Worm (Caenorhabditis elegans) whole organism, L2 larva: ENCODE measurements around the gene tsg-101.

Experiments used
- ZK546.5 ChIP-seq: sonication (generic microtip); optimal IDR thresholded peaks from 2 replicates; lab custom pipeline; 2017; ENCODE audit warnings: missing biosample characterization, missing genetic modification characterization
- blmp-1 ChIP-seq: sonication (generic microtip); optimal IDR thresholded peaks from 2 replicates; lab custom pipeline; 2017; ENCODE audit warnings: missing genetic modification characterization, mild to moderate bottlenecking, missing compliant biosample characterization, antibody characterized with exemption, moderate library complexity; ENCODE audit not compliant: insufficient read depth
- dmd-4 ChIP-seq: sonication (generic microtip); optimal IDR thresholded peaks from 2 replicates; lab custom pipeline; 2017; ENCODE audit warnings: missing biosample characterization, missing genetic modification characterization
- elt-3 ChIP-seq: sonication (generic microtip); optimal IDR thresholded peaks from 2 replicates; lab custom pipeline; 2017; ENCODE audit warnings: missing biosample characterization, missing genetic modification characterization
- mab-5 ChIP-seq: fragments of 150-350 bp; optimal IDR thresholded peaks from 2 replicates; lab custom pipeline; 2014; ENCODE audit warnings: missing biosample characterization, missing genetic modification characterization
- nhr-237 ChIP-seq: fragments of 150-350 bp; optimal IDR thresholded peaks from 2 replicates; lab custom pipeline; 2014; ENCODE audit warnings: missing biosample characterization, missing genetic modification characterization
- nhr-77 ChIP-seq: fragments of 150-350 bp; optimal IDR thresholded peaks from 2 replicates; lab custom pipeline; 2014; ENCODE audit warnings: missing biosample characterization, missing genetic modification characterization
- snpc-4 ChIP-seq: fragments of 150-350 bp; optimal IDR thresholded peaks from 2 replicates; lab custom pipeline; 2014; ENCODE audit warnings: missing biosample characterization, missing genetic modification characterization
- ztf-11 ChIP-seq: sonication (generic microtip); optimal IDR thresholded peaks from 2 replicates; lab custom pipeline; 2017; ENCODE audit warnings: missing biosample characterization, missing genetic modification characterization

DNA sequence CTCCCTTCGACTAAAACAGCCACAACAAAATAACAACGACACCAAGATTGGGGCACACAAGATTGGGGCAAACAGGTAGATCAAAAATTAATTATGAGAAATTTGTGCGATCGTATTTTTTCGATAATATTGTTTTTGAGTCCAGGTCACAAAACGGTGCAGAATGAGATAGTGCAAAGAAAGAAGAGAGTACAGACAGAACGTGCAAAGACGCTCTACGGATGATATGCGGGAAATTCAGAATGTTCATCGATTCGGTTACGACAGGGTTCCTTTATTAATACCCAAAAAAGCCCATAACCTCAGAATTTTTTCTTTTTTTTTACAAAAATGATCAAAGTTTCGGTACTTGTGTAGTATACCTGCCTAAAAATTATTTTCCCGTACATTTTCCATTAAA lies 24.9 kb upstream of the tsg-101 start:
- TF ChIP-seq elt-3 = no peak
- TF ChIP-seq nhr-77 (tag; lab: Kevin White, UChicago) = no peak
- TF ChIP-seq ZK546.5 (tag; lab: Kevin White, UChicago) = no peak
- TF ChIP-seq dmd-4 (tag; lab: Kevin White, UChicago) = no peak
- TF ChIP-seq mab-5 (tag; lab: Kevin White, UChicago) = no peak
- no peak for TF ChIP-seq ztf-11 (tag; lab: Kevin White, UChicago)
- no peak for TF ChIP-seq snpc-4 (tag; lab: Kevin White, UChicago)
- no peak for TF ChIP-seq blmp-1 (tag; lab: Kevin White, UChicago)
- TF ChIP-seq nhr-237 = no peak
